Fruit fly (Drosophila melanogaster) Kc167 (cell line): ENCODE data around the gene CG32376.

Source experiments
- Sin3A ChIP-seq: fragments of >200 bp; optimal IDR thresholded peaks from 2 replicates; lab custom pipeline; 2018; ENCODE audit warnings: missing external identifiers
- insv ChIP-seq: fragments of >200 bp; optimal IDR thresholded peaks from 3 replicates; lab custom pipeline; 2018; ENCODE audit warnings: missing external identifiers
- psq ChIP-seq: fragments of >200 bp; optimal IDR thresholded peaks from 2 replicates; lab custom pipeline; 2017; ENCODE audit warnings: missing external identifiers
- ttk ChIP-seq: sonication (Bioruptor generic); optimal IDR thresholded peaks from 2 replicates; lab custom pipeline; 2017; ENCODE audit warnings: missing external identifiers

DNA sequence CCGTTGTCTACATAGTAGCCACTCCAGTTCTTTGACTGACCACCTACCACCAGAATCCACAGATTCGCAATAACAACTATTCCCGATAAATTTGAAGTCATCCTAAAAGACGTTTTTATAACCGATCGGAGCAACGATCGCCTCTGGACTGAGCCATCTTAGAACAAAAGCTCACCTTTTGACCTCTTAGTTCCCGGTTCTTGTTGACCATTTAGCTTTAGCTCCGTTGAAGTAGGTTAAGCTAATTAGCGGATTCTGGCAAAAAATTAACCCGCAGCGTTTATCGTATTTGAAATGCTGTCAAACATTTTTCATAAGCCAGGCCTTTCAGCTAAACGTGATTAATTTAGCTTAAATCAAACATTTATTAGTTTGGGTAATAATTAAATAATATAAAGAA lies 1.2 kb downstream of the CG32376 start, which contains the start of gene CG32374:
- TF ChIP-seq insv (lab: Kevin White, UChicago) (no peak), psq (lab: Kevin White, UChicago) (no peak), Sin3A (lab: Kevin White, UChicago) (no peak), ttk (lab: Kevin White, UChicago) (no peak)
